Fruit fly (Drosophila melanogaster): ENCODE measurements around the gene cib.

The cib gene

dm6 chrX:4061502-4061901 is 44.4 kb upstream of the cib start (continued):
- no peak for TF ChIP-seq Rx (GFP tag; IDR thresholded peaks at IDR 0.05)
- TF ChIP-seq Nf-YB (GFP tag; optimal IDR thresholded peaks at IDR 0.05): peak; percentile 81
- no peak for TF ChIP-seq HLH4C (GFP tag; IDR thresholded peaks at IDR 0.05; ENCODE audit: partially characterized antibody)
- no peak for TF ChIP-seq H2.0 (GFP tag; IDR thresholded peaks at IDR 0.05)
- no peak for TF ChIP-seq kay (GFP tag; optimal IDR thresholded peaks at IDR 0.05)
- TF ChIP-seq Deaf1 (tag; optimal IDR thresholded peaks at IDR 0.05): peak; percentile 66
- no peak for TF ChIP-seq Nf-YA (GFP tag; IDR thresholded peaks at IDR 0.05)
- peak; percentile 57 for TF ChIP-seq ewg (GFP tag; optimal IDR thresholded peaks at IDR 0.05)

dm6 chrX:4075430-4075829 is 30.5 kb upstream of the cib start, which contains the start of gene CG43689:
Gene CG43689 (plus strand): TSS chrX:4075743.
- TF ChIP-seq Drgx (GFP tag; IDR thresholded peaks at IDR 0.05) (no peak), tll (GFP tag; optimal IDR thresholded peaks at IDR 0.05) (no peak), CG7839 (tag; optimal IDR thresholded peaks at IDR 0.05) (no peak), br (optimal IDR thresholded peaks at IDR 0.05) (no peak), CG8924 (tag; optimal IDR thresholded peaks at IDR 0.05) (no peak), tna (GFP tag; IDR thresholded peaks at IDR 0.05; ENCODE audit: partially characterized antibody) (no peak), lilli (GFP tag; optimal IDR thresholded peaks at IDR 0.05) (no peak), CG6791 (GFP tag; IDR thresholded peaks at IDR 0.05; ENCODE audit: partially characterized antibody) (no peak), esg (GFP tag; conservative IDR thresholded peaks at IDR 0.05) (no peak), CG3065 (GFP tag; optimal IDR thresholded peaks at IDR 0.05) (no peak), maf-S (GFP tag; optimal IDR thresholded peaks at IDR 0.05) (no peak), Usf (GFP tag; optimal IDR thresholded peaks at IDR 0.05) (no peak), Dll (GFP tag; IDR thresholded peaks at IDR 0.05; ENCODE audit: partially characterized antibody) (no peak), CG6654 (GFP tag; optimal IDR thresholded peaks at IDR 0.05) (no peak), zfh1 (GFP tag; IDR thresholded peaks at IDR 0.05) (no peak), Eip74EF (GFP tag; optimal IDR thresholded peaks at IDR 0.05) (no peak), gro (GFP tag; optimal IDR thresholded peaks at IDR 0.05) (no peak), exex (tag; optimal IDR thresholded peaks at IDR 0.05) (no peak), gfzf (GFP tag; optimal IDR thresholded peaks at IDR 0.05) (no peak), CkIIα-i1 (GFP tag; IDR thresholded peaks at IDR 0.05) (no peak), kay (GFP tag; optimal IDR thresholded peaks at IDR 0.05) (no peak), CG10959 (GFP tag; IDR thresholded peaks at IDR 0.05) (no peak), Deaf1 (tag; optimal IDR thresholded peaks at IDR 0.05) (peak; percentile 92), Adf1 (GFP tag; IDR thresholded peaks at IDR 0.05) (peak; percentile 80), Doc2 (GFP tag; IDR thresholded peaks at IDR 0.05) (no peak), Nf-YB (GFP tag; optimal IDR thresholded peaks at IDR 0.05) (peak; percentile 16), tap (tag; optimal IDR thresholded peaks at IDR 0.05) (no peak), dan (GFP tag; IDR thresholded peaks at IDR 0.05) (no peak), pan (optimal IDR thresholded peaks at IDR 0.05) (no peak), pan (GFP tag; optimal IDR thresholded peaks at IDR 0.05 in 1 of 2, IDR thresholded peaks at IDR 0.05 in 1 of 2) (no peak), peb (GFP tag; IDR thresholded peaks at IDR 0.05) (no peak), ewg (GFP tag; optimal IDR thresholded peaks at IDR 0.05) (peak; percentile 76), Atf6 (GFP tag; IDR thresholded peaks at IDR 0.05) (no peak), CG10274 (GFP tag; optimal IDR thresholded peaks at IDR 0.05) (no peak), fru (optimal IDR thresholded peaks at IDR 0.05) (no peak), insv (GFP tag; optimal IDR thresholded peaks at IDR 0.05) (no peak), CG31365 (tag; optimal IDR thresholded peaks at IDR 0.05) (no peak), Jarid2 (GFP tag; optimal IDR thresholded peaks at IDR 0.05) (peak; percentile 2), CG7745 (tag; optimal IDR thresholded peaks at IDR 0.05) (no peak), CG8478 (optimal IDR thresholded peaks at IDR 0.05) (no peak), crol (GFP tag; IDR thresholded peaks at IDR 0.05) (peak; percentile 40), Nf-YC (tag; optimal IDR thresholded peaks at IDR 0.05) (peak; percentile 73), BtbVII (GFP tag; optimal IDR thresholded peaks at IDR 0.05) (no peak), CG15011 (GFP tag; optimal IDR thresholded peaks at IDR 0.05) (no peak), NFAT (GFP tag; IDR thresholded peaks at IDR 0.05) (no peak), slbo (GFP tag; IDR thresholded peaks at IDR 0.05) (no peak), CG1792 (GFP tag; optimal IDR thresholded peaks at IDR 0.05) (no peak)
